Worm (Caenorhabditis elegans) whole organism, young adult: ENCODE measurements around the gene C38C5.1.

Experiments used
- B0035.1 ChIP-seq: sonication (generic microtip); optimal IDR thresholded peaks from 2 replicates; lab custom pipeline; 2016; ENCODE audit warnings: missing genetic modification characterization, mild to moderate bottlenecking, missing compliant biosample characterization, missing genotype, missing genetic modification reagents
- D2030.7 ChIP-seq: fragments of 200-800 bp; sonication (Bioruptor generic); IDR thresholded peaks from 2 replicates; pipeline ENCODE4 v1.3.6; 2022; ENCODE audit warnings: missing genetic modification reagents, missing genetic modification characterization, missing compliant biosample characterization
- atf-7 ChIP-seq: sonication (generic microtip); optimal IDR thresholded peaks from 2 replicates; lab custom pipeline; 2017; ENCODE audit warnings: mild to moderate bottlenecking, missing genetic modification characterization, missing compliant biosample characterization
- attf-3 ChIP-seq: fragments of 200-800 bp; sonication (Bioruptor generic); conservative IDR thresholded peaks from 2 replicates; pipeline ENCODE4 v1.3.6; 2022; ENCODE audit warnings: missing genetic modification reagents, missing genetic modification characterization, missing compliant biosample characterization
- chd-7 ChIP-seq: sonication (generic microtip); optimal IDR thresholded peaks from 2 replicates; lab custom pipeline; 2016; ENCODE audit warnings: mild to moderate bottlenecking, missing genetic modification characterization, moderate library complexity, missing compliant biosample characterization
- dox-1 ChIP-seq: fragments of 200-800 bp; sonication (Bioruptor generic); IDR thresholded peaks from 2 replicates; pipeline ENCODE4 v1.3.6; 2022; ENCODE audit warnings: missing genetic modification reagents, missing genetic modification characterization, missing compliant biosample characterization
- hmg-1.2 ChIP-seq: fragments of 200-800 bp; sonication (Bioruptor generic); IDR thresholded peaks from 2 replicates; pipeline ENCODE4 v1.3.6; 2022; ENCODE audit warnings: missing genetic modification reagents, missing genetic modification characterization, missing compliant biosample characterization
- lag-1 ChIP-seq: fragments of 200-800 bp; sonication (Bioruptor generic); IDR thresholded peaks from 2 replicates; pipeline ENCODE4 v1.3.6; 2022; ENCODE audit warnings: missing genetic modification reagents, missing genetic modification characterization, missing compliant biosample characterization
- repo-1 ChIP-seq: sonication (generic microtip); optimal IDR thresholded peaks from 2 replicates; lab custom pipeline; 2017; ENCODE audit warnings: mild to moderate bottlenecking, missing genetic modification characterization, missing compliant biosample characterization
- rpc-1 ChIP-seq, 2 experiments: fragments of 150-350 bp in 1 of 2; sonication (generic microtip) in 1 of 2; optimal IDR thresholded peaks; 2 replicates each; lab custom pipeline; 2014 to 2018; ENCODE audit warnings: missing biosample characterization in 1 of 2, missing genetic modification characterization in 1 of 2, missing genetic modification reagents in 1 of 2, missing genotype in 1 of 2
- unc-62 ChIP-seq: fragments of 150-350 bp; optimal IDR thresholded peaks from 2 replicates; lab custom pipeline; 2014; ENCODE audit warnings: missing biosample characterization, missing genetic modification reagents, missing genetic modification characterization

- TF ChIP-seq rpc-1 (optimal IDR thresholded peaks at IDR 0.05; lab: Kevin White, UChicago), result no peak
- no peak for TF ChIP-seq rpc-1 (tag; optimal IDR thresholded peaks at IDR 0.05; lab: Kevin White, UChicago)
- TF ChIP-seq lag-1 (GFP tag; lab: Robert Waterston, UW), result no peak
- no peak for TF ChIP-seq repo-1 (tag; lab: Kevin White, UChicago)
- no peak for TF ChIP-seq chd-7
- no peak for TF ChIP-seq D2030.7 (GFP tag; lab: Robert Waterston, UW)
- no peak for TF ChIP-seq atf-7 (tag; lab: Kevin White, UChicago)
- TF ChIP-seq unc-62 (GFP tag; lab: Kevin White, UChicago), result no peak
- TF ChIP-seq hmg-1.2 (GFP tag; lab: Robert Waterston, UW), result no peak
- TF ChIP-seq attf-3 (GFP tag; lab: Robert Waterston, UW), result no peak
- TF ChIP-seq B0035.1 (tag; lab: Kevin White, UChicago), result no peak
- no peak for TF ChIP-seq dox-1
These were observed 45.1 kb upstream of the C38C5.1 start for ce11 chrX:5512707-5513106.
